Worm (Caenorhabditis elegans) whole organism, L2 larva: ENCODE results near the gene Y41G9A.10.

Experiments
- F13H6.1 ChIP-seq: sonication (generic microtip); optimal IDR thresholded peaks from 2 replicates; lab custom pipeline; 2016; ENCODE audit warnings: missing genetic modification characterization, missing compliant biosample characterization
- R02D3.7 ChIP-seq: fragments of 150-350 bp; optimal IDR thresholded peaks from 2 replicates; lab custom pipeline; 2014; ENCODE audit warnings: missing biosample characterization, missing genetic modification characterization
- Y55F3AM.14 ChIP-seq: fragments of 200-800 bp; sonication (Bioruptor generic); optimal IDR thresholded peaks from 2 replicates; lab custom pipeline; 2018; ENCODE audit warnings: mild to moderate bottlenecking, missing genetic modification characterization, missing compliant biosample characterization
- ZK546.5 ChIP-seq: sonication (generic microtip); optimal IDR thresholded peaks from 2 replicates; lab custom pipeline; 2017; ENCODE audit warnings: missing biosample characterization, missing genetic modification characterization
- aly-2 ChIP-seq: fragments of 150-350 bp; optimal IDR thresholded peaks from 2 replicates; lab custom pipeline; 2014; ENCODE audit warnings: missing biosample characterization, missing genetic modification characterization
- ama-1 ChIP-seq: fragments of 150-350 bp; optimal IDR thresholded peaks from 2 replicates; lab custom pipeline; 2018; ENCODE audit warnings: inconsistent platforms
- blmp-1 ChIP-seq: sonication (generic microtip); optimal IDR thresholded peaks from 2 replicates; lab custom pipeline; 2017; ENCODE audit warnings: missing genetic modification characterization, mild to moderate bottlenecking, missing compliant biosample characterization, antibody characterized with exemption, moderate library complexity; ENCODE audit not compliant: insufficient read depth
- ceh-16 ChIP-seq: fragments of 150-350 bp; optimal IDR thresholded peaks from 2 replicates; lab custom pipeline; 2014; ENCODE audit warnings: missing biosample characterization, missing genetic modification characterization
- ceh-82 ChIP-seq: fragments of 150-350 bp; optimal IDR thresholded peaks from 2 replicates; lab custom pipeline; 2014; ENCODE audit warnings: missing biosample characterization, missing genetic modification characterization
- crh-2 ChIP-seq: sonication (generic microtip); optimal IDR thresholded peaks from 2 replicates; lab custom pipeline; 2017; ENCODE audit warnings: missing biosample characterization, missing genetic modification characterization
- egl-27 ChIP-seq: sonication (generic microtip); optimal IDR thresholded peaks from 3 replicates; lab custom pipeline; 2017; ENCODE audit warnings: missing biosample characterization, missing genetic modification reagents, missing genetic modification characterization
- elt-1 ChIP-seq: fragments of 150-350 bp; optimal IDR thresholded peaks from 2 replicates; lab custom pipeline; 2014; ENCODE audit warnings: missing biosample characterization, missing genetic modification characterization
- elt-3 ChIP-seq: sonication (generic microtip); optimal IDR thresholded peaks from 2 replicates; lab custom pipeline; 2017; ENCODE audit warnings: missing biosample characterization, missing genetic modification characterization
- fos-1 ChIP-seq: fragments of 150-350 bp; optimal IDR thresholded peaks from 2 replicates; lab custom pipeline; 2014; ENCODE audit warnings: missing biosample characterization, missing genetic modification characterization
- lin-11 ChIP-seq: fragments of 150-350 bp; sonication (generic microtip); optimal IDR thresholded peaks from 2 replicates; lab custom pipeline; 2014; ENCODE audit warnings: missing biosample characterization, missing genetic modification characterization, inconsistent platforms, mixed read lengths
- lin-13 ChIP-seq: fragments of 150-350 bp; optimal IDR thresholded peaks from 2 replicates; lab custom pipeline; 2014; ENCODE audit warnings: missing biosample characterization, missing genetic modification reagents, missing genetic modification characterization
- lin-39 ChIP-seq: fragments of 150-350 bp; optimal IDR thresholded peaks from 2 replicates; lab custom pipeline; 2014; ENCODE audit warnings: missing biosample characterization, missing genetic modification reagents, missing genetic modification characterization
- lsy-2 ChIP-seq, 2 experiments: fragments of 150-350 bp in 1 of 2; sonication (generic microtip) in 1 of 2; optimal IDR thresholded peaks; 2 replicates each; lab custom pipeline; 2014 to 2017; ENCODE audit warnings: missing biosample characterization in 2 of 2, missing genetic modification characterization in 2 of 2
- mab-5 ChIP-seq: fragments of 150-350 bp; optimal IDR thresholded peaks from 2 replicates; lab custom pipeline; 2014; ENCODE audit warnings: missing biosample characterization, missing genetic modification characterization
- mbf-1 ChIP-seq: sonication (generic microtip); optimal IDR thresholded peaks from 2 replicates; lab custom pipeline; 2017; ENCODE audit warnings: missing biosample characterization, missing genetic modification characterization
- nhr-10 ChIP-seq: sonication (generic microtip); optimal IDR thresholded peaks from 2 replicates; lab custom pipeline; 2017; ENCODE audit warnings: missing biosample characterization, missing genetic modification characterization
- nhr-11 ChIP-seq: fragments of 150-350 bp; optimal IDR thresholded peaks from 2 replicates; lab custom pipeline; 2014; ENCODE audit warnings: missing biosample characterization, missing genetic modification characterization
- nhr-12 ChIP-seq: fragments of 150-350 bp; optimal IDR thresholded peaks from 2 replicates; lab custom pipeline; 2014; ENCODE audit warnings: missing biosample characterization, missing genetic modification characterization
- nhr-129 ChIP-seq: fragments of 150-350 bp; optimal IDR thresholded peaks from 2 replicates; lab custom pipeline; 2014; ENCODE audit warnings: missing biosample characterization, missing genetic modification characterization
- nhr-21 ChIP-seq: fragments of 150-350 bp; optimal IDR thresholded peaks from 2 replicates; lab custom pipeline; 2014; ENCODE audit warnings: missing biosample characterization, missing genetic modification characterization
- nhr-23 ChIP-seq: fragments of 150-350 bp; optimal IDR thresholded peaks from 2 replicates; lab custom pipeline; 2014; ENCODE audit warnings: missing biosample characterization, missing genetic modification reagents, missing genetic modification characterization
- nhr-237 ChIP-seq: fragments of 150-350 bp; optimal IDR thresholded peaks from 2 replicates; lab custom pipeline; 2014; ENCODE audit warnings: missing biosample characterization, missing genetic modification characterization
- nhr-6 ChIP-seq: fragments of 150-350 bp; optimal IDR thresholded peaks from 2 replicates; lab custom pipeline; 2014; ENCODE audit warnings: missing biosample characterization, missing genetic modification characterization
- sem-4 ChIP-seq: fragments of 150-350 bp; optimal IDR thresholded peaks from 2 replicates; lab custom pipeline; 2014; ENCODE audit warnings: missing biosample characterization, missing genetic modification reagents, missing genetic modification characterization
- sma-3 ChIP-seq: sonication (generic microtip); optimal IDR thresholded peaks from 2 replicates; lab custom pipeline; 2016; ENCODE audit warnings: missing genetic modification reagents, missing genetic modification characterization, missing compliant biosample characterization
- sma-9 ChIP-seq, 2 experiments: fragments of 150-350 bp in 1 of 2; sonication (generic microtip) in 1 of 2; optimal IDR thresholded peaks; 2 replicates each; lab custom pipeline; 2014 to 2016; ENCODE audit warnings: missing genetic modification characterization in 2 of 2, mild to moderate bottlenecking in 1 of 2, missing biosample characterization in 1 of 2, missing compliant biosample characterization in 1 of 2, missing genetic modification reagents in 1 of 2, moderate library complexity in 1 of 2
- snpc-4 ChIP-seq: fragments of 150-350 bp; optimal IDR thresholded peaks from 2 replicates; lab custom pipeline; 2014; ENCODE audit warnings: missing biosample characterization, missing genetic modification characterization
- unc-39 ChIP-seq: fragments of 150-350 bp; optimal IDR thresholded peaks from 2 replicates; lab custom pipeline; 2014; ENCODE audit warnings: missing biosample characterization, missing genetic modification characterization
- unc-55 ChIP-seq: fragments of 150-350 bp; sonication (generic microtip); optimal IDR thresholded peaks from 3 replicates; lab custom pipeline; 2014; ENCODE audit warnings: missing biosample characterization, missing genetic modification reagents, missing genetic modification characterization
- unc-62 ChIP-seq: fragments of 150-350 bp; optimal IDR thresholded peaks from 2 replicates; lab custom pipeline; 2014; ENCODE audit warnings: missing biosample characterization, missing genetic modification reagents, missing genetic modification characterization
- ztf-1 ChIP-seq: fragments of 200-800 bp; sonication (Bioruptor generic); conservative IDR thresholded peaks from 2 replicates; pipeline ENCODE4 v1.3.6; 2022; ENCODE audit warnings: missing genetic modification characterization, missing compliant biosample characterization
- ztf-11 ChIP-seq: sonication (generic microtip); optimal IDR thresholded peaks from 2 replicates; lab custom pipeline; 2017; ENCODE audit warnings: missing biosample characterization, missing genetic modification characterization

Y41G9A.10 gene

ce11 chrX:2921737-2922136 lies 24.6 kb downstream of the Y41G9A.10 start:
- TF ChIP-seq nhr-237 (tag; lab: Kevin White, UChicago), result no peak
- TF ChIP-seq sma-3 (GFP tag; lab: Kevin White, UChicago), result no peak
- TF ChIP-seq ceh-82 (tag; lab: Kevin White, UChicago), result no peak
- no peak for TF ChIP-seq snpc-4 (tag; lab: Kevin White, UChicago)
- TF ChIP-seq unc-62 (GFP tag; lab: Kevin White, UChicago), result no peak
- no peak for TF ChIP-seq nhr-21 (tag; lab: Kevin White, UChicago)
- no peak for TF ChIP-seq R02D3.7 (tag; lab: Kevin White, UChicago)
- TF ChIP-seq ztf-11 (tag; lab: Kevin White, UChicago), result no peak
- no peak for TF ChIP-seq sem-4 (tag; lab: Kevin White, UChicago)

- TF ChIP-seq aly-2 (tag; lab: Kevin White, UChicago), result no peak
- no peak for TF ChIP-seq lsy-2 (tag; optimal IDR thresholded peaks at IDR 0.05; lab: Kevin White, UChicago)
- TF ChIP-seq sma-9 (GFP tag; optimal IDR thresholded peaks at IDR 0.05; lab: Kevin White, UChicago), result no peak
- no peak for TF ChIP-seq sma-9 (tag; optimal IDR thresholded peaks at IDR 0.05; lab: Kevin White, UChicago)
- TF ChIP-seq elt-3, result no peak
- no peak for TF ChIP-seq unc-55 (GFP tag; lab: Kevin White, UChicago)
- no peak for TF ChIP-seq F13H6.1 (tag; lab: Kevin White, UChicago)
- no peak for TF ChIP-seq crh-2 (tag; lab: Kevin White, UChicago)
- TF ChIP-seq ZK546.5 (tag; lab: Kevin White, UChicago), result no peak
- TF ChIP-seq lin-39 (tag; lab: Kevin White, UChicago), result no peak
- TF ChIP-seq nhr-12, result no peak
- TF ChIP-seq lin-11 (tag; lab: Kevin White, UChicago), result no peak
- TF ChIP-seq nhr-129, result no peak
Measured at ce11 chrX:2920456-2920855, 25.9 kb downstream of the Y41G9A.10 start.

DNA sequence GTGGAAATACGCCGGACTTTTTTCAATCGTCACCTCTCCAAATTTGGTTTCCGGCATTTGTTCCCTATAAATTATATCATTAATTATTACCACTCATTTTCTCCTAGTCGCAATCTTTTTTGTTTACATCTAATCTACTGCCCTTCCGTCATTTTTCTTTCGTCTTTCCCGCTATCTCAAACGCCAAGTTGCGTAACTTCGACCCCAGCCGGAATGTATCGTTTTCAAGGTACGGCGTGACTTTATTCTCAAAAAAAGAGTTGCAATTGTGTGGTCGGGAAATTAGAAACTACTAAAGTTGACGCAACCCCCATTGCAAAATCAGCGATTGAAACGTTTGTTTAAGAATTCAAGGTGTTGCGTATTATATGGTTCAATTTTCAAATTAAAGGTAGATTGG lies 26.9 kb downstream of the Y41G9A.10 start:
- no peak for TF ChIP-seq ztf-11 (tag; lab: Kevin White, UChicago)
- no peak for TF ChIP-seq fos-1

- TF ChIP-seq nhr-10 (tag; lab: Kevin White, UChicago) (no peak), ztf-11 (tag; lab: Kevin White, UChicago) (no peak), lin-39 (tag; lab: Kevin White, UChicago) (no peak), blmp-1 (no peak), nhr-12 (no peak), F13H6.1 (tag; lab: Kevin White, UChicago) (no peak), nhr-6 (no peak), Y55F3AM.14 (GFP tag; lab: Kevin White, UChicago) (no peak), ceh-82 (tag; lab: Kevin White, UChicago) (no peak), unc-55 (GFP tag; lab: Kevin White, UChicago) (no peak), unc-39 (no peak), mbf-1 (tag; lab: Kevin White, UChicago) (no peak), egl-27 (tag; lab: Kevin White, UChicago) (no peak), elt-1 (no peak)
Measured at ce11 chrX:2912689-2913088, 33.7 kb downstream of the Y41G9A.10 start.

ce11 chrX:2909227-2909626 lies 37.1 kb downstream of the Y41G9A.10 start, which contains the start of gene nmy-1:
Gene nmy-1, plus strand, starts transcription at chrX:2909527.
- TF ChIP-seq nhr-23 (tag; lab: Kevin White, UChicago), result no peak
- no peak for TF ChIP-seq F13H6.1 (tag; lab: Kevin White, UChicago)
- TF ChIP-seq ceh-82 (tag; lab: Kevin White, UChicago), result no peak
- TF ChIP-seq mab-5, result no peak
- TF ChIP-seq unc-55 (GFP tag; lab: Kevin White, UChicago), result no peak
- no peak for TF ChIP-seq nhr-10 (tag; lab: Kevin White, UChicago)
- no peak for TF ChIP-seq ztf-1 (GFP tag; lab: Robert Waterston, UW)
- no peak for TF ChIP-seq elt-3
- no peak for TF ChIP-seq lin-13 (GFP tag; lab: Kevin White, UChicago)
- TF ChIP-seq unc-39, result no peak
- TF ChIP-seq nhr-11 (tag; lab: Kevin White, UChicago), result no peak
- TF ChIP-seq ZK546.5 (tag; lab: Kevin White, UChicago), result no peak
- TF ChIP-seq sma-9 (GFP tag; optimal IDR thresholded peaks at IDR 0.05; lab: Kevin White, UChicago), result no peak
- TF ChIP-seq sma-9 (tag; optimal IDR thresholded peaks at IDR 0.05; lab: Kevin White, UChicago), result no peak
- no peak for TF ChIP-seq nhr-237 (tag; lab: Kevin White, UChicago)
- no peak for TF ChIP-seq snpc-4 (tag; lab: Kevin White, UChicago)
- no peak for TF ChIP-seq ama-1 (lab: Kevin White, UChicago)
- no peak for TF ChIP-seq ceh-16 (tag; lab: Kevin White, UChicago)
